Worm (Caenorhabditis elegans): ENCODE data around the gene fipr-2.

DNA sequence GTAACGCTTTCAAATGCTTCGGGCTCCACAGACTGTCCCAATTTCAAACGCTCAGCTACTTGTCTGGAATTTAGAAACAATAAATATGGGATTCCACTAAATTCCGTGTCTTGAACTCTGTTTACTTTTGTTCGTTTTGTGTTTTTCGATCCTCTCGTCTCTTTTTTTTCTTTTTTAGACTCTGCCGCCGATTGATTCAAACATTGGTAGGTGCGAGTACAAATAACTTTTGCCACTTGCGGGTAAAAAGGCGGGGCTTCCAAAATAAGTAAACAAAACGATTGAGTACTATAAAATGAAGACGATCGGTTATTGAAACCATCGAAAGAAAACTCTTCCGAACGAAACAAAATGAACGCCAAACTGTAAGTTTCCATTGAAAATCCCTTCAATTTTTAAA lies at the start of gene fipr-2:
- TF ChIP-seq nhr-12 (tag; optimal IDR thresholded peaks at IDR 0.05): no peak
- no peak for TF ChIP-seq lsy-2 (tag; optimal IDR thresholded peaks at IDR 0.05)
- no peak for TF ChIP-seq unc-62 (GFP tag; optimal IDR thresholded peaks at IDR 0.05)
- no peak for TF ChIP-seq mab-5 (tag; optimal IDR thresholded peaks at IDR 0.05)
- TF ChIP-seq elt-1 (tag; optimal IDR thresholded peaks at IDR 0.05; ENCODE audit: borderline replicate concordance, insufficient read depth): no peak
- TF ChIP-seq snpc-4 (tag; optimal IDR thresholded peaks at IDR 0.05): no peak
- TF ChIP-seq ceh-83 (GFP tag; optimal IDR thresholded peaks at IDR 0.05): no peak
- TF ChIP-seq pha-4 (tag; optimal IDR thresholded peaks at IDR 0.05): no peak
- TF ChIP-seq mep-1 (tag; optimal IDR thresholded peaks at IDR 0.05): no peak
- TF ChIP-seq nhr-28 (tag; optimal IDR thresholded peaks at IDR 0.05): no peak
- no peak for TF ChIP-seq unc-39 (tag; optimal IDR thresholded peaks at IDR 0.05)
- TF ChIP-seq nhr-76 (tag; optimal IDR thresholded peaks at IDR 0.05): no peak
- no peak for TF ChIP-seq sptf-1 (tag; optimal IDR thresholded peaks at IDR 0.05)

Data from whole organism, mixed stage, embryonic.